Fruit fly (Drosophila melanogaster): ENCODE data around the gene Chc.

The Chc gene

DNA sequence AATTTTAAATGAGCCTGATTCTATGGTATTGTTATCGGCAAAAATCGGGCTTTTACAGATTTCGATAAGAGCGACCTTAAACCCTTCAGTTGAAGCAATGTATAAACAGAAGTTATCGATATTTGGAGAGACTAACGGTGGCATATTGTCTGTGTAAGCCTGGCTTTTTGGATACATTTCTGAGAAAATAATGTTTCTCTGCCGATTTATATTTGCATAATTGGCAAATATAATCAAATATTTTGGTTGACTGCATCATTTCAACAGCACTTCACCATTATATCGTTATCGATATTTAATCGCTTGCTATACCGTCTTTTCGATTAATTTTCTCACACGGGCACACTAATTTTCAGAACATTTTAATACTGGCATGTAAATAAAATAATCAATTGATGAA is 34.6 kb upstream of the Chc start, which contains the start of gene CG16952 (continued):
- TF ChIP-seq CG12391 (tag; optimal IDR thresholded peaks at IDR 0.05) (peak; percentile 6), CG15514 (GFP tag; optimal IDR thresholded peaks at IDR 0.05) (peak; percentile 53), NC2α (GFP tag; optimal IDR thresholded peaks at IDR 0.05) (no peak), nau (GFP tag; optimal IDR thresholded peaks at IDR 0.05) (no peak), CG3726 (GFP tag; IDR thresholded peaks at IDR 0.05) (no peak), HLH3B (GFP tag; IDR thresholded peaks at IDR 0.05) (no peak), CG11085 (GFP tag; IDR thresholded peaks at IDR 0.05) (no peak), GATAe (GFP tag; conservative IDR thresholded peaks at IDR 0.05) (no peak), wdn (GFP tag; IDR thresholded peaks at IDR 0.05) (no peak), CG10366 (GFP tag; IDR thresholded peaks at IDR 0.05) (no peak), CG8924 (tag; optimal IDR thresholded peaks at IDR 0.05) (peak; percentile 30), CG2712 (tag; optimal IDR thresholded peaks at IDR 0.05) (no peak), cad (GFP tag; optimal IDR thresholded peaks at IDR 0.05) (no peak), CG34422 (GFP tag; IDR thresholded peaks at IDR 0.05) (no peak), Dref (GFP tag; IDR thresholded peaks at IDR 0.05) (peak; percentile 69), fd3F (GFP tag; optimal IDR thresholded peaks at IDR 0.05) (no peak), CG14860 (GFP tag; IDR thresholded peaks at IDR 0.05; ENCODE audit: partially characterized antibody) (peak; percentile 93), CG10543 (GFP tag; optimal IDR thresholded peaks at IDR 0.05) (no peak), CG2120 (GFP tag; optimal IDR thresholded peaks at IDR 0.05) (peak; percentile 12), Sox100B (GFP tag; optimal IDR thresholded peaks at IDR 0.05) (no peak), Hr78 (GFP tag; optimal IDR thresholded peaks at IDR 0.05) (no peak), bigmax (GFP tag; optimal IDR thresholded peaks at IDR 0.05) (no peak), al (GFP tag; IDR thresholded peaks at IDR 0.05) (no peak), CG1603 (tag; optimal IDR thresholded peaks at IDR 0.05) (peak; percentile 58), Hey (tag; optimal IDR thresholded peaks at IDR 0.05) (no peak), CG14441 (GFP tag; IDR thresholded peaks at IDR 0.05) (no peak), Nf-YC (tag; optimal IDR thresholded peaks at IDR 0.05) (no peak), yki (optimal IDR thresholded peaks at IDR 0.05) (no peak), CG13287 (GFP tag; IDR thresholded peaks at IDR 0.05; ENCODE audit: partially characterized antibody) (peak; percentile 91), H15 (GFP tag; IDR thresholded peaks at IDR 0.05) (no peak), aop (GFP tag; IDR thresholded peaks at IDR 0.05) (no peak), CG18599 (GFP tag; optimal IDR thresholded peaks at IDR 0.05) (no peak), nom (GFP tag; optimal IDR thresholded peaks at IDR 0.05) (no peak), CG12299 (tag; optimal IDR thresholded peaks at IDR 0.05) (no peak), croc (GFP tag; conservative IDR thresholded peaks at IDR 0.05) (no peak), chn (GFP tag; optimal IDR thresholded peaks at IDR 0.05) (no peak), CG31441 (GFP tag; IDR thresholded peaks at IDR 0.05) (no peak), CG30431 (GFP tag; optimal IDR thresholded peaks at IDR 0.05) (no peak), CG34376 (GFP tag; optimal IDR thresholded peaks at IDR 0.05) (peak; percentile 10), da (GFP tag; optimal IDR thresholded peaks at IDR 0.05) (no peak), D (optimal IDR thresholded peaks at IDR 0.05) (no peak), D (GFP tag; optimal IDR thresholded peaks at IDR 0.05) (no peak), CG31388 (GFP tag; optimal IDR thresholded peaks at IDR 0.05) (no peak), pb (GFP tag; optimal IDR thresholded peaks at IDR 0.05) (no peak), pzg (GFP tag; optimal IDR thresholded peaks at IDR 0.05) (peak; percentile 66), CG10209 (GFP tag; optimal IDR thresholded peaks at IDR 0.05) (no peak), Hr3 (GFP tag; optimal IDR thresholded peaks at IDR 0.05) (no peak), MESR4 (GFP tag; optimal IDR thresholded peaks at IDR 0.05) (no peak), CG3847 (GFP tag; IDR thresholded peaks at IDR 0.05) (no peak), z (GFP tag; IDR thresholded peaks at IDR 0.05) (no peak), run (tag; optimal IDR thresholded peaks at IDR 0.05) (no peak), CG8944 (GFP tag; optimal IDR thresholded peaks at IDR 0.05) (no peak), CG17385 (GFP tag; optimal IDR thresholded peaks at IDR 0.05) (no peak)

All from whole organism, embryonic.